Fruit fly (Drosophila melanogaster) whole organism, prepupa: Measurements from ENCODE around the gene OXA1L.

Source experiments
- CG10631 ChIP-seq: fragments of 200-800 bp; sonication (Bioruptor generic); optimal IDR thresholded peaks from 2 replicates; lab custom pipeline; 2016; ENCODE audit warnings: missing biosample characterization, missing genetic modification characterization
- CG10669 ChIP-seq: fragments of 200-800 bp; sonication (Bioruptor generic); optimal IDR thresholded peaks from 3 replicates; lab custom pipeline; 2018; ENCODE audit warnings: missing biosample characterization, mild to moderate bottlenecking, missing genetic modification characterization, moderate library complexity
- CG11294 ChIP-seq: fragments of 200-800 bp; sonication (Bioruptor generic); IDR thresholded peaks from 2 replicates; pipeline ENCODE4 v1.3.6; 2022; ENCODE audit warnings: missing biosample characterization, missing genetic modification characterization
- CG11762 ChIP-seq: fragments of 200-800 bp; sonication (Bioruptor generic); optimal IDR thresholded peaks from 3 replicates; lab custom pipeline; 2016; ENCODE audit warnings: missing biosample characterization, missing genetic modification characterization; ENCODE audit not compliant: insufficient read depth
- CG11902 ChIP-seq: fragments of 200-800 bp; sonication (Bioruptor generic); optimal IDR thresholded peaks from 3 replicates; lab custom pipeline; 2016; ENCODE audit warnings: missing biosample characterization, missing genetic modification characterization
- CG15336 ChIP-seq: fragments of 200-800 bp; sonication (Bioruptor generic); IDR thresholded peaks from 2 replicates; pipeline ENCODE4 v1.3.6; 2022; ENCODE audit warnings: missing biosample characterization, missing genetic modification characterization
- CG1621 ChIP-seq: fragments of 200-800 bp; sonication (Bioruptor generic); optimal IDR thresholded peaks from 3 replicates; lab custom pipeline; 2018; ENCODE audit warnings: missing biosample characterization, mild to moderate bottlenecking, missing genetic modification characterization
- CG16779 ChIP-seq: fragments of 200-800 bp; sonication (Bioruptor generic); optimal IDR thresholded peaks from 3 replicates; lab custom pipeline; 2017; ENCODE audit warnings: missing biosample characterization, mild to moderate bottlenecking, missing genetic modification characterization
- CG32006 ChIP-seq: fragments of 200-800 bp; sonication (Bioruptor generic); optimal IDR thresholded peaks from 3 replicates; lab custom pipeline; 2017; ENCODE audit warnings: missing biosample characterization, mild to moderate bottlenecking, missing genetic modification characterization
- CG4318 ChIP-seq: fragments of 200-800 bp; sonication (Bioruptor generic); optimal IDR thresholded peaks from 3 replicates; lab custom pipeline; 2017; ENCODE audit warnings: missing biosample characterization, mild to moderate bottlenecking, missing genetic modification characterization
- CG6163 ChIP-seq: fragments of 200-800 bp; sonication (Bioruptor generic); IDR thresholded peaks from 3 replicates; pipeline ENCODE4 v1.3.6; 2022; ENCODE audit warnings: missing biosample characterization, missing genetic modification characterization
- CG6792 ChIP-seq: fragments of 200-800 bp; sonication (Bioruptor generic); optimal IDR thresholded peaks from 3 replicates; lab custom pipeline; 2016; ENCODE audit warnings: missing biosample characterization, missing genetic modification characterization
- CG6808 ChIP-seq: fragments of 200-800 bp; sonication (Bioruptor generic); optimal IDR thresholded peaks from 3 replicates; lab custom pipeline; 2017; ENCODE audit warnings: missing biosample characterization, missing genetic modification characterization, mild to moderate bottlenecking, moderate library complexity, missing genetic modification reagents
- CG6854 ChIP-seq: fragments of 200-800 bp; sonication (Bioruptor generic); optimal IDR thresholded peaks from 2 replicates; lab custom pipeline; 2017; ENCODE audit warnings: missing biosample characterization, mild to moderate bottlenecking, missing genetic modification characterization
- CG7368 ChIP-seq: fragments of 200-800 bp; sonication (Bioruptor generic); optimal IDR thresholded peaks from 3 replicates; lab custom pipeline; 2016; ENCODE audit warnings: missing biosample characterization, missing genetic modification characterization
- CG8119 ChIP-seq: fragments of 200-800 bp; sonication (Bioruptor generic); IDR thresholded peaks from 3 replicates; pipeline ENCODE4 v1.3.6; 2022; ENCODE audit warnings: missing biosample characterization, missing genetic modification characterization
- CG8319 ChIP-seq: fragments of 200-800 bp; sonication (Bioruptor generic); optimal IDR thresholded peaks from 3 replicates; lab custom pipeline; 2016; ENCODE audit warnings: missing biosample characterization, missing genetic modification characterization
- CG9139 ChIP-seq: fragments of 200-800 bp; sonication (Bioruptor generic); optimal IDR thresholded peaks from 3 replicates; lab custom pipeline; 2017; ENCODE audit warnings: missing biosample characterization, mild to moderate bottlenecking, missing genetic modification characterization
- Eip78C ChIP-seq: fragments of 200-800 bp; sonication (Bioruptor generic); peaks from one replicate; lab custom pipeline; 2016; ENCODE audit warnings: missing biosample characterization, missing genetic modification characterization
- Eip93F ChIP-seq: fragments of 200-800 bp; sonication (Bioruptor generic); optimal IDR thresholded peaks from 2 replicates; lab custom pipeline; 2016; ENCODE audit warnings: missing biosample characterization, mild to moderate bottlenecking, missing genetic modification characterization
- Ets96B ChIP-seq: fragments of 200-800 bp; optimal IDR thresholded peaks from 2 replicates; lab custom pipeline; 2019; ENCODE audit warnings: missing biosample characterization, mild to moderate bottlenecking, missing genetic modification characterization, moderate library complexity
- Gug ChIP-seq: fragments of 200-800 bp; sonication (Bioruptor generic); IDR thresholded peaks from 2 replicates; pipeline ENCODE4 v1.3.6; 2022; ENCODE audit warnings: missing biosample characterization, missing genetic modification characterization
- Hr39 ChIP-seq: fragments of 200-800 bp; sonication (Bioruptor generic); optimal IDR thresholded peaks from 2 replicates; lab custom pipeline; 2016; ENCODE audit warnings: missing biosample characterization, missing genetic modification characterization
- Hr4 ChIP-seq: fragments of 200-800 bp; sonication (Bioruptor generic); optimal IDR thresholded peaks from 3 replicates; lab custom pipeline; 2016; ENCODE audit warnings: missing biosample characterization, missing genetic modification characterization
- Lpt ChIP-seq: fragments of 200-800 bp; sonication (Bioruptor generic); optimal IDR thresholded peaks from 3 replicates; lab custom pipeline; 2016; ENCODE audit warnings: missing biosample characterization, missing genetic modification characterization
- Met ChIP-seq: fragments of 200-800 bp; sonication (Bioruptor generic); optimal IDR thresholded peaks from 3 replicates; lab custom pipeline; 2016; ENCODE audit warnings: missing biosample characterization, missing genetic modification characterization
- OdsH ChIP-seq: fragments of 200-800 bp; sonication (Bioruptor generic); optimal IDR thresholded peaks from 3 replicates; lab custom pipeline; 2016; ENCODE audit warnings: missing biosample characterization, missing genetic modification characterization
- Smox ChIP-seq: fragments of 200-800 bp; sonication (Bioruptor generic); optimal IDR thresholded peaks from 3 replicates; lab custom pipeline; 2016; ENCODE audit warnings: missing biosample characterization, missing genetic modification characterization
- Sox102F ChIP-seq: fragments of 200-800 bp; sonication (Bioruptor generic); optimal IDR thresholded peaks from 2 replicates; lab custom pipeline; 2016; ENCODE audit warnings: missing biosample characterization, mild to moderate bottlenecking, missing genetic modification characterization
- Sox14 ChIP-seq: fragments of 200-800 bp; sonication (Bioruptor generic); optimal IDR thresholded peaks from 3 replicates; lab custom pipeline; 2016; ENCODE audit warnings: missing biosample characterization, missing genetic modification characterization
- acj6 ChIP-seq: fragments of 200-800 bp; sonication (Bioruptor generic); optimal IDR thresholded peaks from 3 replicates; lab custom pipeline; 2016; ENCODE audit warnings: missing biosample characterization, missing genetic modification characterization
- cyc ChIP-seq: fragments of 200-800 bp; sonication (Bioruptor generic); optimal IDR thresholded peaks from 3 replicates; lab custom pipeline; 2016; ENCODE audit warnings: missing biosample characterization, missing genetic modification characterization
- dac ChIP-seq: fragments of 200-800 bp; sonication (Bioruptor generic); optimal IDR thresholded peaks from 2 replicates; lab custom pipeline; 2017; ENCODE audit warnings: missing biosample characterization, mild to moderate bottlenecking, missing genetic modification characterization
- dsx ChIP-seq: fragments of 200-800 bp; optimal IDR thresholded peaks from 3 replicates; lab custom pipeline; 2019; ENCODE audit warnings: missing biosample characterization, mild to moderate bottlenecking, missing genetic modification characterization, moderate library complexity; ENCODE audit not compliant: poor library complexity, severe bottlenecking
- eg ChIP-seq: fragments of 200-800 bp; sonication (Bioruptor generic); IDR thresholded peaks from 3 replicates; pipeline ENCODE4 v1.3.6; 2022; ENCODE audit warnings: missing biosample characterization, missing genetic modification characterization
- esn ChIP-seq: fragments of 200-800 bp; sonication (Bioruptor generic); optimal IDR thresholded peaks from 2 replicates; lab custom pipeline; 2016; ENCODE audit warnings: missing biosample characterization, mild to moderate bottlenecking, missing genetic modification characterization, moderate library complexity
- fd85E ChIP-seq: fragments of 200-800 bp; sonication (Bioruptor generic); optimal IDR thresholded peaks from 3 replicates; lab custom pipeline; 2016; ENCODE audit warnings: missing biosample characterization, missing genetic modification characterization
- fkh ChIP-seq: fragments of 200-800 bp; sonication (Bioruptor generic); optimal IDR thresholded peaks from 3 replicates; lab custom pipeline; 2017; ENCODE audit warnings: missing biosample characterization, mild to moderate bottlenecking, missing genetic modification characterization, moderate library complexity
- lz ChIP-seq: fragments of 200-800 bp; sonication (Bioruptor generic); optimal IDR thresholded peaks from 3 replicates; lab custom pipeline; 2016; ENCODE audit warnings: missing biosample characterization, missing genetic modification characterization
- net ChIP-seq: fragments of 200-800 bp; sonication (Bioruptor generic); optimal IDR thresholded peaks from 3 replicates; lab custom pipeline; 2016; ENCODE audit warnings: missing biosample characterization, missing genetic modification characterization
- pdm3 ChIP-seq: fragments of 200-800 bp; sonication (Bioruptor generic); optimal IDR thresholded peaks from 3 replicates; lab custom pipeline; 2016; ENCODE audit warnings: missing biosample characterization, missing genetic modification characterization
- salr ChIP-seq, 2 experiments: fragments of 200-800 bp; sonication (Bioruptor generic); optimal IDR thresholded peaks; 3 replicates each; lab custom pipeline; 2016 to 2018; ENCODE audit warnings: missing biosample characterization in 2 of 2, missing genetic modification characterization in 2 of 2, mild to moderate bottlenecking in 1 of 2
- ss ChIP-seq, 2 experiments: fragments of 200-800 bp; sonication (Bioruptor generic); optimal IDR thresholded peaks; 2 replicates in 1 of 2; 3 replicates in 1 of 2; lab custom pipeline; 2017 to 2018; ENCODE audit warnings: mild to moderate bottlenecking in 2 of 2, missing biosample characterization in 2 of 2, missing genetic modification characterization in 2 of 2, moderate library complexity in 1 of 2
- svp ChIP-seq: fragments of 200-800 bp; sonication (Bioruptor generic); peaks from one replicate; lab custom pipeline; 2016; ENCODE audit warnings: missing biosample characterization, missing genetic modification characterization

The OXA1L gene

DNA sequence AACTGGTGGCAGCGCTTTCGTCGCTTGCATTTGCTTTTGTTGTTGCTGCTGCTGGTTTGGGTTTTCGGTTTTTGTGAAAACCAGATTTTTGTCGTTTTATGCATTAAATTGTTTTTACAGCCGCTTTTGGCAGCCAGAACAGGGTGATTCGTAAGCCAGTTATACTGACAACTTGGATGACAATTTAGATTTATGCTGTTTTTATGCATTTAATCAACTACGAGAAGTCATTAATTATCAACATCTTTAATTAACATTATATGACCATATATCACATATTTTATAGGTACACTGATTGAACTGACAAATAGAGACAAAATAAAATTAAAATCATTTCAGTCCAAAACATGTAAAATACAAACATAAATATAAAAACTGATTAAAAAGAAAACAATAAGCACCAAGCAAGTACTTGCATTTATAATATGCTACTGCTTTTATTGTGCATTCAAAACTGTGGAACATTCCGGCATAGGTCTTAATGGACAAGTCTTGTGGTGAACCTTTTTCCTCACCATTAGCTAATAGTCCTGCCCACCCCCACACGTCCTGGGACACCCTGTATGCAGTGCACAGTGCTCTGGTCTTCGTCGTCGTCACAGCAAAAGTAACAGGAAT lies 31.4 kb downstream of the OXA1L start (continued):
- TF ChIP-seq CG32006, result peak; percentile 96
- TF ChIP-seq CG9139 (GFP tag; lab: Kevin White, UChicago), result peak; percentile 22
- TF ChIP-seq CG11902 (GFP tag; lab: Kevin White, UChicago), result peak; percentile 78
- peak; percentile 28 for TF ChIP-seq CG11294 (GFP tag; lab: Robert Waterston, UW)
- peak; percentile 86 for TF ChIP-seq Ets96B (tag; lab: Kevin White, UChicago)
- peak; percentile 82 for TF ChIP-seq CG10669 (GFP tag; lab: Kevin White, UChicago)
- peak; percentile 82 for TF ChIP-seq dac (GFP tag; lab: Kevin White, UChicago)
- peak; percentile 82 to 88 for TF ChIP-seq ss (GFP tag; optimal IDR thresholded peaks at IDR 0.05; lab: Kevin White, UChicago)
- TF ChIP-seq CG10631, result peak; percentile 92
- TF ChIP-seq Met (GFP tag; lab: Kevin White, UChicago), result peak; percentile 94
- peak; percentile 91 for TF ChIP-seq Sox14 (GFP tag; lab: Kevin White, UChicago)
- peak; percentile 90 for TF ChIP-seq cyc (GFP tag; lab: Kevin White, UChicago)
- TF ChIP-seq CG6792 (GFP tag; lab: Kevin White, UChicago), result peak; percentile 85
- TF ChIP-seq CG6808, result peak; percentile 91
- TF ChIP-seq CG4318 (GFP tag; lab: Kevin White, UChicago), result peak; percentile 93
- TF ChIP-seq Hr4 (GFP tag; lab: Kevin White, UChicago), result peak; percentile 88
- TF ChIP-seq CG8319 (GFP tag; lab: Kevin White, UChicago), result peak; percentile 84
- no peak for TF ChIP-seq fkh (GFP tag; lab: Kevin White, UChicago)

DNA sequence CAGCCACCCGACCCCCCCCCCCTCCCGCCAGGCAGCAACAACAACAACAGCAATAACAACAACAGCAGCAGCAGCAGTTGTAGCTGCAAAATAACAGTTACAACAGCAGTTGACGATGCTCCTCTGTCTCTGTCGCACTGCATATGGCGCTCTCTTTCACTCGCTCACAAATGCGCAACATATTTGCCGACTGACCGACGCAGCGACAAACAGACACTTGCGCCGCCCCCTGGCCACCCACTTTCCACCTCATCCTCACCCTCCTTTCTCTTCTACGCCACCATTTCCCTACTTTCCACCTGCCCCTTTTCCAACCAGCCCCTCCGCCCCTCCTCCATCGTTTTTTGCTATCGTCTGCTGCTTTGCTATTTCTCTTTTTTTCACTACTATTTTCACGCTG lies 32.2 kb downstream of the OXA1L start:
- TF ChIP-seq CG15336 (GFP tag; lab: Robert Waterston, UW) (0 out of 2 replicates have a peak, but pooled peaks have one; percentile 7), CG6163 (GFP tag; lab: Robert Waterston, UW) (peak; percentile 63; the same call in 2 of the 3 replicates), CG4318 (GFP tag; lab: Kevin White, UChicago) (no peak), Gug (GFP tag; lab: Robert Waterston, UW) (peak; percentile 51; the same call in 1 of the 2 replicates), acj6 (no peak), eg (peak; percentile 35; the same call in 2 of the 3 replicates), CG11762 (GFP tag; lab: Kevin White, UChicago) (no peak), CG6808 (peak; percentile 2), Lpt (GFP tag; lab: Kevin White, UChicago) (peak; percentile 49), esn (no peak), CG8119 (GFP tag; lab: Robert Waterston, UW) (peak; percentile 36; the same call in 1 of the 3 replicates), CG16779 (tag; lab: Kevin White, UChicago) (no peak)

dm6 chr3L:10853618-10854017 lies 32.7 kb downstream of the OXA1L start:
- no peak for TF ChIP-seq fkh (GFP tag; lab: Kevin White, UChicago)
- no peak for TF ChIP-seq cyc (GFP tag; lab: Kevin White, UChicago)
- no peak for TF ChIP-seq dac (GFP tag; lab: Kevin White, UChicago)
- no peak for TF ChIP-seq CG6854 (GFP tag; lab: Kevin White, UChicago)
- TF ChIP-seq salr (GFP tag; optimal IDR thresholded peaks at IDR 0.05; lab: Kevin White, UChicago), result no peak
- TF ChIP-seq fd85E (GFP tag; lab: Kevin White, UChicago), result no peak
- no peak for TF ChIP-seq CG1621
- TF ChIP-seq lz (GFP tag; lab: Kevin White, UChicago), result no peak
- no peak for TF ChIP-seq Sox102F (GFP tag; lab: Kevin White, UChicago)
- TF ChIP-seq CG8319 (GFP tag; lab: Kevin White, UChicago), result no peak
- TF ChIP-seq Eip78C (GFP tag; lab: Kevin White, UChicago), result peak; percentile 86
- no peak for TF ChIP-seq CG6792 (GFP tag; lab: Kevin White, UChicago)
- TF ChIP-seq Eip93F (GFP tag; lab: Kevin White, UChicago), result no peak
- no peak for TF ChIP-seq dsx (GFP tag; lab: Kevin White, UChicago)
- TF ChIP-seq OdsH (GFP tag; lab: Kevin White, UChicago), result peak; percentile 19
- TF ChIP-seq CG4318 (GFP tag; lab: Kevin White, UChicago), result peak; percentile 48
- peak; percentile 42 for TF ChIP-seq CG10631
- TF ChIP-seq CG9139 (GFP tag; lab: Kevin White, UChicago), result no peak
- peak; percentile 29 for TF ChIP-seq svp (GFP tag; lab: Kevin White, UChicago)
- TF ChIP-seq CG6163 (GFP tag; lab: Robert Waterston, UW), result no peak
- peak; percentile 57 for TF ChIP-seq Hr4 (GFP tag; lab: Kevin White, UChicago)
- peak; percentile 16 for TF ChIP-seq Met (GFP tag; lab: Kevin White, UChicago)
- TF ChIP-seq CG8119 (GFP tag; lab: Robert Waterston, UW), result no peak
- no peak for TF ChIP-seq CG10669 (GFP tag; lab: Kevin White, UChicago)
- TF ChIP-seq pdm3, result peak; percentile 18
- TF ChIP-seq Hr39 (GFP tag; lab: Kevin White, UChicago), result no peak
- TF ChIP-seq Gug (GFP tag; lab: Robert Waterston, UW), result no peak
- no peak for TF ChIP-seq CG11762 (GFP tag; lab: Kevin White, UChicago)
- no peak for TF ChIP-seq CG7368 (GFP tag; lab: Kevin White, UChicago)
- peak; percentile 10 for TF ChIP-seq Smox (GFP tag; lab: Kevin White, UChicago)
- no peak for TF ChIP-seq net (GFP tag; lab: Kevin White, UChicago)
